Worm (Caenorhabditis elegans): Measurements from ENCODE around the gene oac-30.
A peak's percentile ranks its signal among the peaks of the same experiment; 100 is the strongest.

oac-30 gene

ce11 chrII:1236479-1236878 is 30.2 kb downstream of the oac-30 start:
- no peak for TF ChIP-seq gmeb-1 (tag; optimal IDR thresholded peaks at IDR 0.05)
- TF ChIP-seq Y55F3AM.14 (GFP tag; optimal IDR thresholded peaks at IDR 0.05): peak; percentile 52

- no peak for TF ChIP-seq sem-4 (tag; optimal IDR thresholded peaks at IDR 0.05)
- no peak for TF ChIP-seq nhr-10 (tag; optimal IDR thresholded peaks at IDR 0.05)
- TF ChIP-seq dmd-4 (tag; optimal IDR thresholded peaks at IDR 0.05): no peak
- TF ChIP-seq elt-3 (tag; optimal IDR thresholded peaks at IDR 0.05): no peak
- no peak for TF ChIP-seq nhr-129 (tag; optimal IDR thresholded peaks at IDR 0.05)
- TF ChIP-seq peb-1 (tag; optimal IDR thresholded peaks at IDR 0.05): no peak
- TF ChIP-seq elt-1 (tag; optimal IDR thresholded peaks at IDR 0.05): no peak
Measured at ce11 chrII:1236003-1236402, 30.7 kb downstream of the oac-30 start.

- TF ChIP-seq nhr-6 (tag; optimal IDR thresholded peaks at IDR 0.05) (no peak), lin-13 (GFP tag; optimal IDR thresholded peaks at IDR 0.05) (no peak), gmeb-1 (tag; optimal IDR thresholded peaks at IDR 0.05) (no peak), R02D3.7 (tag; optimal IDR thresholded peaks at IDR 0.05) (no peak), nhr-11 (tag; optimal IDR thresholded peaks at IDR 0.05) (no peak), nhr-237 (tag; optimal IDR thresholded peaks at IDR 0.05) (no peak), unc-62 (GFP tag; optimal IDR thresholded peaks at IDR 0.05) (no peak), mdl-1 (tag; optimal IDR thresholded peaks at IDR 0.05) (no peak), lin-11 (tag; optimal IDR thresholded peaks at IDR 0.05) (no peak), sem-4 (tag; optimal IDR thresholded peaks at IDR 0.05) (no peak), alr-1 (tag; optimal IDR thresholded peaks at IDR 0.05) (no peak), ztf-4 (tag; optimal IDR thresholded peaks at IDR 0.05) (no peak)
Measured at ce11 chrII:1234971-1235370, 31.7 kb downstream of the oac-30 start.

ce11 chrII:1232967-1233366 is 33.7 kb downstream of the oac-30 start:
- TF ChIP-seq nhr-237 (tag; optimal IDR thresholded peaks at IDR 0.05): no peak
- TF ChIP-seq Y55F3AM.14 (GFP tag; optimal IDR thresholded peaks at IDR 0.05): no peak
- no peak for TF ChIP-seq mab-5 (tag; optimal IDR thresholded peaks at IDR 0.05)
- peak; percentile 16 for TF ChIP-seq nhr-21 (tag; optimal IDR thresholded peaks at IDR 0.05)
- peak in 1 of 2 experiments; percentile 26 for TF ChIP-seq lsy-2 (tag; optimal IDR thresholded peaks at IDR 0.05)
- TF ChIP-seq elt-3 (tag; optimal IDR thresholded peaks at IDR 0.05): no peak
- peak; percentile 36 for TF ChIP-seq sem-4 (tag; optimal IDR thresholded peaks at IDR 0.05)

DNA sequence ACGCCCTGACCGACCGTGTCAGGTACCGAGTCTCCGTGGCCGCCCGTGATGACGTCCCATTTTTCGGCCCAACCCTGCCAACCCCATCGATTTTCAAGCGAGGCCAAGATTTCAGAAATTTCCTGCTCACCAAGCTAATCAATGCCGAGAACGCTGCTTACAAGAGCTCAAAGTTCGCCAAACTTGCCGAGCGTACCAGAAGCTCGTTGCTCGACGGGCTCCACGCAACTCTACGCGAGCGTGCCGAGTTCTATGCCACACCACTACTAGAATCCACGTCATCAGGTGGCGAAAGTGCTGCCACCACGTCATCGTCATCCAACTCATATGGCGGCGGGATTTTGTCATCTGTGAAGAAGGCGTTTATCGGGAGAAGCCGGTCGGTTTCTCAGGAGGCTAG is 37.7 kb downstream of the oac-30 start:
- no peak for TF ChIP-seq ztf-1 (GFP tag; conservative IDR thresholded peaks at IDR 0.05)
- TF ChIP-seq sma-9 (GFP tag; optimal IDR thresholded peaks at IDR 0.05): no peak
- no peak for TF ChIP-seq sma-9 (tag; optimal IDR thresholded peaks at IDR 0.05)
- no peak for TF ChIP-seq ztf-11 (tag; optimal IDR thresholded peaks at IDR 0.05)
- no peak for TF ChIP-seq ceh-16 (tag; optimal IDR thresholded peaks at IDR 0.05)
- TF ChIP-seq mbf-1 (tag; optimal IDR thresholded peaks at IDR 0.05): no peak
- no peak for TF ChIP-seq nhr-11 (tag; optimal IDR thresholded peaks at IDR 0.05)
- TF ChIP-seq skn-1 (tag; optimal IDR thresholded peaks at IDR 0.05): no peak
- TF ChIP-seq nhr-129 (tag; optimal IDR thresholded peaks at IDR 0.05): no peak
- TF ChIP-seq mab-5 (tag; optimal IDR thresholded peaks at IDR 0.05): no peak
- TF ChIP-seq ZK546.5 (tag; optimal IDR thresholded peaks at IDR 0.05): no peak
- no peak for TF ChIP-seq snpc-4 (tag; optimal IDR thresholded peaks at IDR 0.05)
- TF ChIP-seq ceh-82 (tag; optimal IDR thresholded peaks at IDR 0.05): no peak
- TF ChIP-seq nhr-237 (tag; optimal IDR thresholded peaks at IDR 0.05): no peak
- no peak for TF ChIP-seq sem-4 (tag; optimal IDR thresholded peaks at IDR 0.05)
- TF ChIP-seq lin-39 (tag; optimal IDR thresholded peaks at IDR 0.05): no peak

DNA sequence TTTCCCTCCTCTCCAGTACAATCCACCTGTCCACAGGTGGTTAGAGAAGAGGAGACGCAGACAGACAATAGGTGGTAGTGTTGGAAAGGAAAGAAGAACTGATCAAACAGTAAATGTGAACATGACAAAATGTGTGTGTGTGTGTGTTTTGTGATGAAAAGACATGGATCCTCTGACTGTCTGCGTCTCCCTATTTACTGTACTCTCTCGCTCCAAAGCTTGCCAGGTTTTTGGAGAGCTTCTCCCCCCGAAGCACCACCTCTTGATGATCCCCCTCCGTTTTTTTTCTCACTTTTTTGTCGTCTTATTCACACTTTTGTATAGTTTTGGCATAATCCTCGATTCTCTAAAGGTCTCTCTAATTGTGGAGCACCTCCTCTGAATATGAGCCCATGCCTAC is 49.4 kb downstream of the oac-30 start:
- TF ChIP-seq nhr-237 (tag; optimal IDR thresholded peaks at IDR 0.05) (no peak), ceh-16 (tag; optimal IDR thresholded peaks at IDR 0.05) (no peak), nhr-10 (tag; optimal IDR thresholded peaks at IDR 0.05) (no peak), mdl-1 (tag; optimal IDR thresholded peaks at IDR 0.05) (no peak), blmp-1 (tag; optimal IDR thresholded peaks at IDR 0.05; ENCODE audit: insufficient read depth) (no peak), sma-3 (GFP tag; optimal IDR thresholded peaks at IDR 0.05) (no peak), nhr-11 (tag; optimal IDR thresholded peaks at IDR 0.05) (no peak), sma-9 (GFP tag; optimal IDR thresholded peaks at IDR 0.05) (peak; percentile 15), sma-9 (tag; optimal IDR thresholded peaks at IDR 0.05) (no peak), Y55F3AM.14 (GFP tag; optimal IDR thresholded peaks at IDR 0.05) (no peak), R02D3.7 (tag; optimal IDR thresholded peaks at IDR 0.05) (no peak), ceh-82 (tag; optimal IDR thresholded peaks at IDR 0.05) (no peak), F13H6.1 (tag; optimal IDR thresholded peaks at IDR 0.05) (peak; percentile 50), sem-4 (tag; optimal IDR thresholded peaks at IDR 0.05) (no peak), gmeb-1 (tag; optimal IDR thresholded peaks at IDR 0.05) (no peak), nhr-12 (tag; optimal IDR thresholded peaks at IDR 0.05) (no peak)
